Worm (Caenorhabditis elegans): ENCODE data around the gene sas-6.

Gene sas-6

ce11 chrIV:13826363-13826762 lies 37.8 kb upstream of the sas-6 start (continued):
- TF ChIP-seq mdl-1 (tag; optimal IDR thresholded peaks at IDR 0.05) (peak in 1 of 2 experiments; percentile 38), mep-1 (tag; optimal IDR thresholded peaks at IDR 0.05) (peak; percentile 64), pqm-1 (tag; optimal IDR thresholded peaks at IDR 0.05) (peak; percentile 78), unc-39 (tag; optimal IDR thresholded peaks at IDR 0.05) (no peak), dpl-1 (GFP tag; optimal IDR thresholded peaks at IDR 0.05) (peak; percentile 38), daf-16 (GFP tag; optimal IDR thresholded peaks at IDR 0.05) (peak in 1 of 2 experiments; percentile 85), daf-16 (tag; optimal IDR thresholded peaks at IDR 0.05) (peak; percentile 83), nhr-48 (tag; optimal IDR thresholded peaks at IDR 0.05) (peak; percentile 41), ztf-7 (tag; optimal IDR thresholded peaks at IDR 0.05) (peak; percentile 48), nhr-42 (GFP tag; IDR thresholded peaks at IDR 0.05) (no peak), zfp-3 (GFP tag; conservative IDR thresholded peaks at IDR 0.05) (no peak)

- TF ChIP-seq lin-13 (GFP tag; optimal IDR thresholded peaks at IDR 0.05) (no peak), spr-3 (GFP tag; optimal IDR thresholded peaks at IDR 0.05) (no peak), tra-1 (GFP tag; IDR thresholded peaks at IDR 0.05) (no peak), ama-1 (optimal IDR thresholded peaks at IDR 0.05) (no peak), lin-15B (tag; optimal IDR thresholded peaks at IDR 0.05) (no peak), snpc-4 (tag; optimal IDR thresholded peaks at IDR 0.05) (no peak), dpl-1 (GFP tag; optimal IDR thresholded peaks at IDR 0.05) (no peak), vab-7 (GFP tag; IDR thresholded peaks at IDR 0.05) (no peak), R02D3.7 (tag; optimal IDR thresholded peaks at IDR 0.05) (no peak), nhr-111 (GFP tag; optimal IDR thresholded peaks at IDR 0.05) (no peak), saeg-2 (GFP tag; IDR thresholded peaks at IDR 0.05) (no peak), ZK546.5 (tag; optimal IDR thresholded peaks at IDR 0.05) (no peak), jun-1 (tag; optimal IDR thresholded peaks at IDR 0.05) (no peak), nhr-102 (tag; optimal IDR thresholded peaks at IDR 0.05) (no peak), Y75B8A.6 (GFP tag; IDR thresholded peaks at IDR 0.05) (no peak), ceh-62 (tag; optimal IDR thresholded peaks at IDR 0.05) (no peak), madf-5 (GFP tag; IDR thresholded peaks at IDR 0.05) (no peak), fos-1 (tag; optimal IDR thresholded peaks at IDR 0.05) (no peak), mdl-1 (tag; optimal IDR thresholded peaks at IDR 0.05) (no peak), spr-1 (tag; optimal IDR thresholded peaks at IDR 0.05) (no peak)
Observed at ce11 chrIV:13820862-13821261, 32.3 kb upstream of the sas-6 start, which contains the start of gene Y45F10D.15. Gene Y45F10D.15 (minus strand): TSS chrIV:13820962.

- TF ChIP-seq F49E8.2 (tag; optimal IDR thresholded peaks at IDR 0.05; ENCODE audit: borderline replicate concordance): peak; percentile 13
- TF ChIP-seq lin-38 (GFP tag; IDR thresholded peaks at IDR 0.05): 0 out of 2 replicates have a peak, but pooled peaks have one; percentile 20
- peak; percentile 93 for TF ChIP-seq snpc-1.2 (GFP tag; IDR thresholded peaks at IDR 0.05)
Observed at ce11 chrIV:13814477-13814876, 25.9 kb upstream of the sas-6 start.

ce11 chrIV:13807724-13808123 lies 19.2 kb upstream of the sas-6 start, which contains the start of gene Y45F10D.14:
Gene Y45F10D.14 (minus strand): TSS chrIV:13807824.
- TF ChIP-seq unc-62 (GFP tag; optimal IDR thresholded peaks at IDR 0.05 in 1 of 2): peak in 1 of 2 experiments; percentile 7
- TF ChIP-seq unc-62 (tag; optimal IDR thresholded peaks at IDR 0.05): no peak
- no peak for TF ChIP-seq nhr-48 (tag; optimal IDR thresholded peaks at IDR 0.05)
- no peak for TF ChIP-seq dve-1 (tag; optimal IDR thresholded peaks at IDR 0.05; ENCODE audit: insufficient read depth)
- no peak for TF ChIP-seq zag-1 (tag; optimal IDR thresholded peaks at IDR 0.05)
- no peak for TF ChIP-seq nhr-42 (GFP tag; IDR thresholded peaks at IDR 0.05)
- TF ChIP-seq aha-1 (tag): peak; percentile 74
- TF ChIP-seq ZK337.2 (GFP tag; IDR thresholded peaks at IDR 0.05): no peak
- TF ChIP-seq lin-1 (GFP tag; IDR thresholded peaks at IDR 0.05): no peak
